Worm (Caenorhabditis elegans) whole organism, early embryonic: ENCODE results near the gene K01B6.4.

Source experiments
- B0310.2 ChIP-seq: sonication (generic microtip); optimal IDR thresholded peaks from 2 replicates; lab custom pipeline; 2016; ENCODE audit warnings: mild to moderate bottlenecking, missing genetic modification characterization, missing compliant biosample characterization
- hmbx-1 ChIP-seq: sonication (generic microtip); optimal IDR thresholded peaks from 2 replicates; lab custom pipeline; 2016; ENCODE audit warnings: mild to moderate bottlenecking, missing genetic modification characterization, missing compliant biosample characterization
- scrt-1 ChIP-seq: fragments of 200-800 bp; sonication (Bioruptor generic); IDR thresholded peaks from 2 replicates; pipeline ENCODE4 v1.3.6; 2022; ENCODE audit warnings: missing genetic modification characterization, missing compliant biosample characterization
- tbx-11 ChIP-seq: fragments of 200-800 bp; sonication (Bioruptor generic); IDR thresholded peaks from 2 replicates; pipeline ENCODE4 v1.3.6; 2022; ENCODE audit warnings: missing genetic modification characterization, missing compliant biosample characterization

DNA sequence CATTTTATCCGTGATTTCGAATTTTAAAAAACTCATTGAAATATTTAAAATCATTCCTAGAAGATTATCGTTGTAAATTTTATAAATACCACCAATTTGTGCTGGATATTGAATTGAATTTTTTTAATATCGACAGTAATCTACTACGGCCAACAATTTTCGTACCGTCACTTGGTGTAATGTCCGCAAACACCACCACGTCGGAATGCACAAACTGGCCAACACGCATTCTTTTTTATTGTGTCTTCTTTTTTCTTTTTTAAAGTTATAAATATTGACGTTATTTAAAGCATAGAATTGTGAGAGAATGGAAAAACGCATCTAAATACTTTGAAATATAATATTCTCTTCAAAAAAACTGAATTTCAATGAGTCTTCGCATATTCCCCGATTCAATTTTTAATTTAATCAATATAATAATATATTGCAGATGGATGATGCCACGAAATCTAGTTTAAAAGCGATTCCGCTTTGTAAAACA, 33.9 kb upstream of the K01B6.4 start, which contains the start of gene ufc-1:
- TF ChIP-seq scrt-1 (GFP tag; lab: Robert Waterston, UW) (no peak), B0310.2 (tag; lab: Kevin White, UChicago) (no peak), hmbx-1 (no peak), tbx-11 (GFP tag; lab: Robert Waterston, UW) (no peak)
